Fruit fly (Drosophila melanogaster) whole organism, embryonic: Measurements from ENCODE around the gene eIF4A.

ENCODE experiments used
- ATbp ChIP-seq: fragments of 200-800 bp; sonication (Bioruptor generic); optimal IDR thresholded peaks from 2 replicates; lab custom pipeline; 2017; ENCODE audit warnings: missing biosample characterization, mild to moderate bottlenecking, missing genetic modification characterization, missing genetic modification reagents
- Atf3 ChIP-seq: fragments of 200-800 bp; sonication (Bioruptor generic); optimal IDR thresholded peaks from 3 replicates; lab custom pipeline; 2016; ENCODE audit warnings: missing biosample characterization, missing genetic modification characterization
- Atf6 ChIP-seq: fragments of 200-800 bp; sonication (Bioruptor generic); IDR thresholded peaks from 2 replicates; pipeline ENCODE4 v1.3.6; 2022; ENCODE audit warnings: missing biosample characterization, missing genetic modification characterization
- Bdp1 ChIP-seq: fragments of 200-800 bp; sonication (Bioruptor generic); optimal IDR thresholded peaks from 3 replicates; lab custom pipeline; 2016; ENCODE audit warnings: missing biosample characterization, missing genetic modification characterization
- CG1024 ChIP-seq: fragments of 200-800 bp; sonication (Bioruptor generic); IDR thresholded peaks from 2 replicates; pipeline ENCODE4 v1.3.6; 2022; ENCODE audit warnings: missing biosample characterization, missing genetic modification characterization
- CG10267 ChIP-seq: fragments of 200-800 bp; sonication (Bioruptor generic); optimal IDR thresholded peaks from 2 replicates; lab custom pipeline; 2018; ENCODE audit warnings: missing biosample characterization, mild to moderate bottlenecking, missing genetic modification characterization, moderate library complexity
- CG10274 ChIP-seq: fragments of 200-800 bp; sonication (Bioruptor generic); optimal IDR thresholded peaks from 3 replicates; lab custom pipeline; 2017; ENCODE audit warnings: missing biosample characterization, mild to moderate bottlenecking, missing genetic modification characterization
- CG10431 ChIP-seq: fragments of 200-800 bp; sonication (Bioruptor generic); optimal IDR thresholded peaks from 3 replicates; lab custom pipeline; 2018; ENCODE audit warnings: missing biosample characterization, mild to moderate bottlenecking, missing genetic modification characterization
- CG10654 ChIP-seq: fragments of 200-800 bp; sonication (Bioruptor generic); optimal IDR thresholded peaks from 2 replicates; lab custom pipeline; 2016; ENCODE audit warnings: missing biosample characterization, missing genetic modification characterization
- CG10959 ChIP-seq: fragments of 200-800 bp; sonication (Bioruptor generic); IDR thresholded peaks from 2 replicates; pipeline ENCODE4 v1.3.6; 2022; ENCODE audit warnings: missing biosample characterization, missing genetic modification characterization
- CG11085 ChIP-seq: fragments of 200-800 bp; sonication (Bioruptor generic); IDR thresholded peaks from 2 replicates; pipeline ENCODE4 v1.3.6; 2022; ENCODE audit warnings: missing biosample characterization, missing genetic modification characterization
- CG11696 ChIP-seq: fragments of 200-800 bp; sonication (Bioruptor generic); IDR thresholded peaks from 2 replicates; pipeline ENCODE4 v1.3.6; 2022; ENCODE audit warnings: missing biosample characterization, missing genetic modification characterization
- CG12236 ChIP-seq: fragments of 200-800 bp; sonication (Bioruptor generic); optimal IDR thresholded peaks from 2 replicates; lab custom pipeline; 2016; ENCODE audit warnings: missing biosample characterization, missing genetic modification characterization
- CG15479 ChIP-seq: fragments of 200-800 bp; sonication (Bioruptor generic); optimal IDR thresholded peaks from 3 replicates; lab custom pipeline; 2019; ENCODE audit warnings: missing biosample characterization, mild to moderate bottlenecking, missing genetic modification characterization, moderate library complexity
- CG18011 ChIP-seq: fragments of 200-800 bp; sonication (Bioruptor generic); optimal IDR thresholded peaks from 2 replicates; lab custom pipeline; 2017; ENCODE audit warnings: missing biosample characterization, missing genetic modification characterization, mild to moderate bottlenecking, moderate library complexity, missing genotype
- CG2202 ChIP-seq: fragments of 200-800 bp; sonication (Bioruptor generic); optimal IDR thresholded peaks from 2 replicates; lab custom pipeline; 2018; ENCODE audit warnings: missing biosample characterization, mild to moderate bottlenecking, missing genetic modification characterization
- CG31441 ChIP-seq: fragments of 200-800 bp; sonication (Bioruptor generic); IDR thresholded peaks from 2 replicates; pipeline ENCODE4 v1.3.6; 2022; ENCODE audit warnings: missing biosample characterization, missing genetic modification characterization
- CG3163 ChIP-seq: fragments of 200-800 bp; sonication (Bioruptor generic); optimal IDR thresholded peaks from 3 replicates; lab custom pipeline; 2016; ENCODE audit warnings: missing biosample characterization, missing genetic modification characterization
- CG42726 ChIP-seq: fragments of 200-800 bp; sonication (Bioruptor generic); IDR thresholded peaks from 2 replicates; pipeline ENCODE4 v1.3.6; 2022; ENCODE audit warnings: missing biosample characterization, missing genetic modification characterization; ENCODE audit not compliant: partially characterized antibody
- CG4360 ChIP-seq: fragments of 200-800 bp; sonication (Bioruptor generic); IDR thresholded peaks from 2 replicates; pipeline ENCODE4 v1.3.6; 2022; ENCODE audit warnings: missing biosample characterization, missing genetic modification characterization
- CG4617 ChIP-seq: fragments of 200-800 bp; sonication (Bioruptor generic); optimal IDR thresholded peaks from 3 replicates; lab custom pipeline; 2016; ENCODE audit warnings: missing biosample characterization, missing genetic modification characterization, borderline replicate concordance
- CG6813 ChIP-seq: fragments of 200-800 bp; sonication (Bioruptor generic); optimal IDR thresholded peaks from 2 replicates; lab custom pipeline; 2017; ENCODE audit warnings: missing biosample characterization, missing genetic modification characterization, mild to moderate bottlenecking, moderate library complexity, missing genetic modification reagents
- CG7928 ChIP-seq: fragments of 200-800 bp; sonication (Bioruptor generic); optimal IDR thresholded peaks from 2 replicates; lab custom pipeline; 2017; ENCODE audit warnings: missing biosample characterization, mild to moderate bottlenecking, missing genetic modification characterization
- CG9727 ChIP-seq: fragments of 200-800 bp; sonication (Bioruptor generic); optimal IDR thresholded peaks from 3 replicates; lab custom pipeline; 2017; ENCODE audit warnings: missing biosample characterization, mild to moderate bottlenecking, missing genetic modification characterization
- CG9932 ChIP-seq: fragments of 200-800 bp; sonication (Bioruptor generic); IDR thresholded peaks from 2 replicates; pipeline ENCODE4 v1.3.6; 2022; ENCODE audit warnings: missing biosample characterization, missing genetic modification characterization
- CTCF ChIP-seq: fragments of 200-800 bp; sonication (Bioruptor generic); optimal IDR thresholded peaks from 2 replicates; lab custom pipeline; 2017; ENCODE audit warnings: missing biosample characterization, mild to moderate bottlenecking, missing genetic modification characterization, moderate library complexity
- D19B ChIP-seq: fragments of 200-800 bp; sonication (Bioruptor generic); optimal IDR thresholded peaks from 2 replicates; lab custom pipeline; 2017; ENCODE audit warnings: missing biosample characterization, mild to moderate bottlenecking, missing genetic modification characterization
- H2.0 ChIP-seq: fragments of 200-800 bp; sonication (Bioruptor generic); IDR thresholded peaks from 2 replicates; pipeline ENCODE4 v1.3.6; 2022; ENCODE audit warnings: missing biosample characterization, missing genetic modification characterization
- Hey ChIP-seq: fragments of 200-800 bp; sonication (Bioruptor generic); optimal IDR thresholded peaks from 3 replicates; lab custom pipeline; 2018; ENCODE audit warnings: missing biosample characterization, mild to moderate bottlenecking, missing genetic modification characterization
- Jarid2 ChIP-seq: fragments of 200-800 bp; sonication (Bioruptor generic); optimal IDR thresholded peaks from 3 replicates; lab custom pipeline; 2017; ENCODE audit warnings: mild to moderate bottlenecking, missing biosample characterization, missing genetic modification reagents, missing genetic modification characterization
- MTF-1 ChIP-seq: fragments of 200-800 bp; sonication (Bioruptor generic); optimal IDR thresholded peaks from 2 replicates; lab custom pipeline; 2018; ENCODE audit warnings: missing biosample characterization, mild to moderate bottlenecking, missing genetic modification characterization, borderline replicate concordance
- Mes4 ChIP-seq: fragments of 200-800 bp; sonication (Bioruptor generic); optimal IDR thresholded peaks from 2 replicates; lab custom pipeline; 2016; ENCODE audit warnings: missing biosample characterization, missing genetic modification characterization
- NK7.1 ChIP-seq: fragments of 200-800 bp; sonication (Bioruptor generic); optimal IDR thresholded peaks from 3 replicates; lab custom pipeline; 2016; ENCODE audit warnings: missing biosample characterization, missing genetic modification characterization
- Tbp ChIP-seq: fragments of >200 bp; optimal IDR thresholded peaks from 2 replicates; lab custom pipeline; 2018; ENCODE audit warnings: missing biosample characterization, missing genetic modification characterization
- Trl ChIP-seq, 3 experiments: fragments of >200 bp in 2 of 3; fragments of 200-800 bp in 1 of 3; sonication (Bioruptor generic) in 1 of 3; optimal IDR thresholded peaks; 2 replicates in 1 of 3; 3 replicates in 2 of 3; lab custom pipeline; 2016 to 2017; ENCODE audit warnings: missing biosample characterization in 1 of 3, missing genetic modification characterization in 1 of 3
- al ChIP-seq: fragments of 200-800 bp; sonication (Bioruptor generic); IDR thresholded peaks from 2 replicates; pipeline ENCODE4 v1.3.6; 2022; ENCODE audit warnings: missing biosample characterization, missing genetic modification characterization
- cg ChIP-seq: fragments of 200-800 bp; sonication (Bioruptor generic); optimal IDR thresholded peaks from 3 replicates; lab custom pipeline; 2019; ENCODE audit warnings: missing biosample characterization, mild to moderate bottlenecking, missing genetic modification characterization, moderate library complexity
- chinmo ChIP-seq: fragments of 200-800 bp; sonication (Bioruptor generic); IDR thresholded peaks from 4 replicates; pipeline ENCODE4 v1.3.6; 2022; ENCODE audit warnings: missing biosample characterization, missing genetic modification characterization; ENCODE audit not compliant: partially characterized antibody
- dmrt99B ChIP-seq: fragments of 200-800 bp; sonication (Bioruptor generic); optimal IDR thresholded peaks from 2 replicates; lab custom pipeline; 2018; ENCODE audit warnings: missing biosample characterization, mild to moderate bottlenecking, missing genetic modification characterization, moderate library complexity
- hkb ChIP-seq, 2 experiments: fragments of 200-800 bp in 1 of 2; fragments of >200 bp in 1 of 2; sonication (Bioruptor generic) in 1 of 2; IDR thresholded peaks in 1 of 2; optimal IDR thresholded peaks in 1 of 2; 2 replicates each; pipeline versions ENCODE4 v1.3.6 to Lab custom; 2017 to 2022; ENCODE audit warnings: missing biosample characterization in 1 of 2, missing genetic modification characterization in 1 of 2
- hth ChIP-seq: fragments of >200 bp; optimal IDR thresholded peaks from 2 replicates; lab custom pipeline; 2017; ENCODE audit warnings: inconsistent platforms
- odd ChIP-seq: fragments of 200-800 bp; sonication (Bioruptor generic); optimal IDR thresholded peaks from 2 replicates; lab custom pipeline; 2017; ENCODE audit warnings: missing biosample characterization, mild to moderate bottlenecking, missing genetic modification characterization
- p53 ChIP-seq: fragments of 200-800 bp; sonication (Bioruptor generic); optimal IDR thresholded peaks from 2 replicates; lab custom pipeline; 2016; ENCODE audit warnings: missing biosample characterization, missing genetic modification characterization
- pros ChIP-seq: fragments of 200-800 bp; sonication (Bioruptor generic); optimal IDR thresholded peaks from 3 replicates; lab custom pipeline; 2019; ENCODE audit warnings: missing biosample characterization, mild to moderate bottlenecking, missing genetic modification characterization, moderate library complexity
- sqz ChIP-seq: fragments of 200-800 bp; sonication (Bioruptor generic); optimal IDR thresholded peaks from 3 replicates; lab custom pipeline; 2018; ENCODE audit warnings: missing biosample characterization, mild to moderate bottlenecking, missing genetic modification characterization
- vfl ChIP-seq: fragments of 200-800 bp; sonication (Bioruptor generic); optimal IDR thresholded peaks from 2 replicates; lab custom pipeline; 2016; ENCODE audit warnings: missing biosample characterization, missing genetic modification characterization
- zen2 ChIP-seq: fragments of 200-800 bp; sonication (Bioruptor generic); IDR thresholded peaks from 3 replicates; pipeline ENCODE4 v1.3.6; 2022; ENCODE audit warnings: missing biosample characterization, missing genetic modification characterization; ENCODE audit not compliant: partially characterized antibody
- zfh2 ChIP-seq: fragments of 200-800 bp; sonication (Bioruptor generic); optimal IDR thresholded peaks from 2 replicates; lab custom pipeline; 2016; ENCODE audit warnings: missing biosample characterization, missing genetic modification characterization

The eIF4A gene

dm6 chr2L:5943229-5944078 is 38.1 kb upstream of the eIF4A start, which contains the start of the genes Sfp26Ad and Gpdh1 (continued):
- TF ChIP-seq pros (GFP tag; lab: Kevin White, UChicago) (no peak), vfl (GFP tag; lab: Kevin White, UChicago) (peak; percentile 81), CG11696 (GFP tag; lab: Robert Waterston, UW) (no peak), Atf6 (GFP tag; lab: Robert Waterston, UW) (peak; percentile 70), chinmo (GFP tag; lab: Robert Waterston, UW) (peak; percentile 94; the same call in 3 of the 4 replicates), CG2202 (peak; percentile 12), CG3163 (GFP tag; lab: Kevin White, UChicago) (peak; percentile 80), CG1024 (peak; percentile 53; the same call in 1 of the 2 replicates), D19B (GFP tag; lab: Kevin White, UChicago) (peak; percentile 41), Tbp (GFP tag; lab: Kevin White, UChicago) (no peak), MTF-1 (GFP tag; lab: Kevin White, UChicago) (no peak), CG7928 (peak; percentile 99), Mes4 (peak; percentile 65), hth (lab: Kevin White, UChicago) (no peak), CG10267 (tag; lab: Kevin White, UChicago) (peak; percentile 98), CG10274 (GFP tag; lab: Kevin White, UChicago) (no peak), CG9932 (GFP tag; lab: Robert Waterston, UW) (peak; percentile 92), CG15479 (GFP tag; lab: Kevin White, UChicago) (peak; percentile 90), odd (no peak), CG10654 (GFP tag; lab: Kevin White, UChicago) (peak; percentile 64), CG42726 (GFP tag; lab: Robert Waterston, UW) (0 out of 2 replicates have a peak, but pooled peaks have one; percentile 17), CG6813 (GFP tag; lab: Kevin White, UChicago) (no peak), cg (peak; percentile 95), Atf3 (GFP tag; lab: Kevin White, UChicago) (peak; percentile 40), CG18011 (GFP tag; lab: Kevin White, UChicago) (peak; percentile 62), Jarid2 (GFP tag; lab: Kevin White, UChicago) (peak; percentile 87), zfh2 (GFP tag; lab: Kevin White, UChicago) (peak; percentile 76), Bdp1 (peak; percentile 67), hkb (optimal IDR thresholded peaks at IDR 0.05; lab: Kevin White, UChicago) (no peak), hkb (GFP tag; IDR thresholded peaks at IDR 0.05; lab: Robert Waterston, UW) (peak; percentile 74), CG11085 (peak; percentile 56; the same call in 1 of the 2 replicates), al (GFP tag; lab: Robert Waterston, UW) (peak; percentile 48; the same call in 1 of the 2 replicates), Trl (optimal IDR thresholded peaks at IDR 0.05; lab: Kevin White, UChicago) (peak; percentile 98 to 99), Trl (GFP tag; optimal IDR thresholded peaks at IDR 0.05; lab: Kevin White, UChicago) (peak; percentile 92), dmrt99B (tag; lab: Kevin White, UChicago) (peak; percentile 55), zen2 (GFP tag; lab: Robert Waterston, UW) (no peak), ATbp (peak; percentile 37), sqz (GFP tag; lab: Kevin White, UChicago) (peak; percentile 36), CTCF (no peak), CG4360 (GFP tag; lab: Robert Waterston, UW) (peak; percentile 73), H2.0 (peak; percentile 57), CG31441 (peak; percentile 50), CG10959 (GFP tag; lab: Robert Waterston, UW) (peak; percentile 32; the same call in 1 of the 2 replicates), Hey (no peak), NK7.1 (GFP tag; lab: Kevin White, UChicago) (peak; percentile 51), CG9727 (peak; percentile 50), CG12236 (GFP tag; lab: Kevin White, UChicago) (peak; percentile 35), CG10431 (no peak), p53 (GFP tag; lab: Kevin White, UChicago) (peak; percentile 38), CG4617 (peak; percentile 91)
